Fruit fly (Drosophila melanogaster): ENCODE data around the gene CG3246.

CG3246 gene

dm6 chr2L:3416527-3417304 lies 45.0 kb downstream of the CG3246 start, which contains the start of gene CG31952 (continued):
- no peak for TF ChIP-seq CG18764 (GFP tag; optimal IDR thresholded peaks at IDR 0.05)
- no peak for TF ChIP-seq CG34422 (GFP tag; IDR thresholded peaks at IDR 0.05)
- 0 out of 2 replicates have a peak, but pooled peaks have one; percentile 6 for TF ChIP-seq lmd (GFP tag; IDR thresholded peaks at IDR 0.05)
- TF ChIP-seq CG13287 (GFP tag; IDR thresholded peaks at IDR 0.05; ENCODE audit: partially characterized antibody): no peak
- no peak for TF ChIP-seq CG4328 (GFP tag; optimal IDR thresholded peaks at IDR 0.05)
- TF ChIP-seq toy (GFP tag; IDR thresholded peaks at IDR 0.05): no peak
- TF ChIP-seq CG30431 (GFP tag; optimal IDR thresholded peaks at IDR 0.05): no peak
- TF ChIP-seq CG11560 (tag; IDR thresholded peaks at IDR 0.05): no peak
- no peak for TF ChIP-seq CG4820 (GFP tag; optimal IDR thresholded peaks at IDR 0.05)
- TF ChIP-seq dmrt99B (tag; optimal IDR thresholded peaks at IDR 0.05): peak; percentile 11
- no peak for TF ChIP-seq ftz-f1 (GFP tag; optimal IDR thresholded peaks at IDR 0.05)
- no peak for TF ChIP-seq dati (GFP tag; IDR thresholded peaks at IDR 0.05)
- no peak for TF ChIP-seq wdn (GFP tag; IDR thresholded peaks at IDR 0.05)
- no peak for TF ChIP-seq CG8281 (tag; optimal IDR thresholded peaks at IDR 0.05)
- no peak for TF ChIP-seq CHES-1-like (GFP tag; optimal IDR thresholded peaks at IDR 0.05)
- no peak for TF ChIP-seq CG10654 (GFP tag; optimal IDR thresholded peaks at IDR 0.05)
- no peak for TF ChIP-seq her (GFP tag; optimal IDR thresholded peaks at IDR 0.05)
- TF ChIP-seq sug (tag; optimal IDR thresholded peaks at IDR 0.05): no peak
- no peak for TF ChIP-seq Ssrp (tag; optimal IDR thresholded peaks at IDR 0.05)
- no peak for TF ChIP-seq CG12299 (tag; optimal IDR thresholded peaks at IDR 0.05)
- no peak for TF ChIP-seq fd102C (GFP tag; optimal IDR thresholded peaks at IDR 0.05)
- TF ChIP-seq CTCF (GFP tag; optimal IDR thresholded peaks at IDR 0.05): no peak
- no peak for TF ChIP-seq E2f1 (GFP tag; IDR thresholded peaks at IDR 0.05)
- no peak for TF ChIP-seq Oli (tag; optimal IDR thresholded peaks at IDR 0.05)
- no peak for TF ChIP-seq CG1792 (GFP tag; optimal IDR thresholded peaks at IDR 0.05)
- peak; percentile 17 for TF ChIP-seq CoRest (tag; optimal IDR thresholded peaks at IDR 0.05)
- no peak for TF ChIP-seq Rx (GFP tag; IDR thresholded peaks at IDR 0.05)
- no peak for TF ChIP-seq jing (GFP tag; optimal IDR thresholded peaks at IDR 0.05)
- TF ChIP-seq Dll (GFP tag; IDR thresholded peaks at IDR 0.05; ENCODE audit: partially characterized antibody): no peak
- no peak for TF ChIP-seq Gsc (GFP tag; IDR thresholded peaks at IDR 0.05)
- TF ChIP-seq usp (GFP tag; optimal IDR thresholded peaks at IDR 0.05): no peak
- no peak for TF ChIP-seq CG6765 (GFP tag; optimal IDR thresholded peaks at IDR 0.05)
- TF ChIP-seq so (GFP tag; IDR thresholded peaks at IDR 0.05): peak; percentile 59; the same call in 1 of the 3 replicates
- no peak for TF ChIP-seq vfl (GFP tag; optimal IDR thresholded peaks at IDR 0.05)
- TF ChIP-seq chn (GFP tag; optimal IDR thresholded peaks at IDR 0.05): no peak
- no peak for TF ChIP-seq CG4707 (GFP tag; optimal IDR thresholded peaks at IDR 0.05)
- TF ChIP-seq CG9932 (GFP tag; IDR thresholded peaks at IDR 0.05): no peak
- no peak for TF ChIP-seq CG4282 (GFP tag; optimal IDR thresholded peaks at IDR 0.05)
- no peak for TF ChIP-seq CG14860 (GFP tag; IDR thresholded peaks at IDR 0.05; ENCODE audit: partially characterized antibody)
- TF ChIP-seq kni (GFP tag; optimal IDR thresholded peaks at IDR 0.05): no peak
- TF ChIP-seq CrebB (tag; optimal IDR thresholded peaks at IDR 0.05): no peak
- peak; percentile 32 for TF ChIP-seq CG7839 (tag; optimal IDR thresholded peaks at IDR 0.05)
- TF ChIP-seq Trl (optimal IDR thresholded peaks at IDR 0.05): no peak
- no peak for TF ChIP-seq Trl (GFP tag; optimal IDR thresholded peaks at IDR 0.05)
- TF ChIP-seq Max (GFP tag; optimal IDR thresholded peaks at IDR 0.05): no peak
- peak; percentile 1 for TF ChIP-seq gro (GFP tag; optimal IDR thresholded peaks at IDR 0.05)
- TF ChIP-seq CG11398 (GFP tag; optimal IDR thresholded peaks at IDR 0.05): no peak
- no peak for TF ChIP-seq Dp (GFP tag; optimal IDR thresholded peaks at IDR 0.05)
- TF ChIP-seq CG6175 (GFP tag; IDR thresholded peaks at IDR 0.05): no peak
- no peak for TF ChIP-seq CG7987 (GFP tag; optimal IDR thresholded peaks at IDR 0.05)
- TF ChIP-seq grau (tag; optimal IDR thresholded peaks at IDR 0.05): peak; percentile 37
- TF ChIP-seq CG10543 (GFP tag; optimal IDR thresholded peaks at IDR 0.05): no peak
